Fruit fly (Drosophila melanogaster) Kc167 (cell line): Measurements from ENCODE around the gene CG5292.

Experiments used
- Myc ChIP-seq: fragments of >200 bp; optimal IDR thresholded peaks from 2 replicates; lab custom pipeline; 2017; ENCODE audit warnings: missing external identifiers
- Sin3A ChIP-seq: fragments of >200 bp; optimal IDR thresholded peaks from 2 replicates; lab custom pipeline; 2018; ENCODE audit warnings: missing external identifiers
- h ChIP-seq: fragments of >200 bp; optimal IDR thresholded peaks from 3 replicates; lab custom pipeline; 2018; ENCODE audit warnings: missing external identifiers
- insv ChIP-seq: fragments of >200 bp; optimal IDR thresholded peaks from 3 replicates; lab custom pipeline; 2018; ENCODE audit warnings: missing external identifiers
- ttk ChIP-seq: sonication (Bioruptor generic); optimal IDR thresholded peaks from 2 replicates; lab custom pipeline; 2017; ENCODE audit warnings: missing external identifiers

- TF ChIP-seq h: no peak
- no peak for TF ChIP-seq ttk (lab: Kevin White, UChicago)
- no peak for TF ChIP-seq Sin3A (lab: Kevin White, UChicago)
- no peak for TF ChIP-seq insv (lab: Kevin White, UChicago)
- no peak for TF ChIP-seq Myc
Measured at dm6 chr3R:17118917-17119378, 32.7 kb upstream of the CG5292 start.
